Fruit fly (Drosophila melanogaster): ENCODE data around the gene CG44475.
A peak's percentile ranks its signal among the peaks of the same experiment; 100 is the strongest.

Gene CG44475

dm6 chr2L:15908496-15909276 is 25.7 kb upstream of the CG44475 start:
- TF ChIP-seq dpn (GFP tag; optimal IDR thresholded peaks at IDR 0.05), result peak in 1 of 2 experiments; percentile 29
- TF ChIP-seq Abd-B (GFP tag; optimal IDR thresholded peaks at IDR 0.05), result peak; percentile 12
- TF ChIP-seq Sry-β (GFP tag; optimal IDR thresholded peaks at IDR 0.05), result peak; percentile 35
- peak; percentile 86 for TF ChIP-seq aop (GFP tag; IDR thresholded peaks at IDR 0.05)
- peak; percentile 25; the same call in 1 of the 2 replicates for TF ChIP-seq CG32532 (GFP tag; IDR thresholded peaks at IDR 0.05)
- no peak for TF ChIP-seq CG11696 (GFP tag; IDR thresholded peaks at IDR 0.05)
- TF ChIP-seq ci (GFP tag; IDR thresholded peaks at IDR 0.05), result peak; percentile 75
- peak; percentile 70 for TF ChIP-seq CG7556 (GFP tag; optimal IDR thresholded peaks at IDR 0.05)
- TF ChIP-seq CG13894 (tag; optimal IDR thresholded peaks at IDR 0.05), result peak; percentile 87
- TF ChIP-seq Scr (GFP tag; IDR thresholded peaks at IDR 0.05; ENCODE audit: partially characterized antibody), result 0 out of 2 replicates have a peak, but pooled peaks have one; percentile 13
- TF ChIP-seq ewg (GFP tag; optimal IDR thresholded peaks at IDR 0.05), result peak; percentile 7
- peak; percentile 5 for TF ChIP-seq nerfin-1 (tag; optimal IDR thresholded peaks at IDR 0.05)
- peak; percentile 24; the same call in 1 of the 2 replicates for TF ChIP-seq sens-2 (GFP tag; IDR thresholded peaks at IDR 0.05)
- peak; percentile 73 for TF ChIP-seq CG10979 (tag; optimal IDR thresholded peaks at IDR 0.05)
- no peak for TF ChIP-seq Atf6 (GFP tag; IDR thresholded peaks at IDR 0.05)
- TF ChIP-seq CG7745 (tag; optimal IDR thresholded peaks at IDR 0.05), result no peak
- TF ChIP-seq nau (GFP tag; optimal IDR thresholded peaks at IDR 0.05), result peak; percentile 8
- TF ChIP-seq Taf1 (GFP tag; IDR thresholded peaks at IDR 0.05), result no peak
- TF ChIP-seq Nf-YB (GFP tag; optimal IDR thresholded peaks at IDR 0.05), result peak; percentile 4
- peak in 1 of 2 experiments; percentile 93 for TF ChIP-seq Pdp1 (GFP tag; optimal IDR thresholded peaks at IDR 0.05)
- TF ChIP-seq ttk (GFP tag; IDR thresholded peaks at IDR 0.05), result peak; percentile 30; the same call in 1 of the 2 replicates
- no peak for TF ChIP-seq CG1024 (GFP tag; IDR thresholded peaks at IDR 0.05)
- TF ChIP-seq MESR4 (GFP tag; optimal IDR thresholded peaks at IDR 0.05), result no peak
- peak; percentile 75 for TF ChIP-seq phol (tag; optimal IDR thresholded peaks at IDR 0.05)
- no peak for TF ChIP-seq CG4820 (GFP tag; optimal IDR thresholded peaks at IDR 0.05)
- peak; percentile 4 for TF ChIP-seq CG4328 (GFP tag; optimal IDR thresholded peaks at IDR 0.05)
- TF ChIP-seq CG8765 (GFP tag; IDR thresholded peaks at IDR 0.05), result no peak
- peak; percentile 9 for TF ChIP-seq BtbVII (GFP tag; optimal IDR thresholded peaks at IDR 0.05)
- TF ChIP-seq CG18619 (GFP tag; optimal IDR thresholded peaks at IDR 0.05), result peak; percentile 48
- peak; percentile 78 for TF ChIP-seq CG7839 (tag; optimal IDR thresholded peaks at IDR 0.05)
- TF ChIP-seq mirr (GFP tag; optimal IDR thresholded peaks at IDR 0.05), result peak; percentile 82
- peak; percentile 88 for TF ChIP-seq CG34376 (GFP tag; optimal IDR thresholded peaks at IDR 0.05)
- TF ChIP-seq CG17912 (GFP tag; optimal IDR thresholded peaks at IDR 0.05), result peak; percentile 19
- no peak for TF ChIP-seq CG17612 (GFP tag; IDR thresholded peaks at IDR 0.05)
- TF ChIP-seq slbo (GFP tag; IDR thresholded peaks at IDR 0.05), result peak; percentile 50
- no peak for TF ChIP-seq CG1792 (GFP tag; optimal IDR thresholded peaks at IDR 0.05)
- no peak for TF ChIP-seq YL-1 (GFP tag; optimal IDR thresholded peaks at IDR 0.05)
- TF ChIP-seq oc (tag; optimal IDR thresholded peaks at IDR 0.05), result peak; percentile 22
- TF ChIP-seq CG10321 (GFP tag; IDR thresholded peaks at IDR 0.05), result peak; percentile 95
- peak; percentile 85; the same call in 2 of the 3 replicates for TF ChIP-seq CG2199 (GFP tag; IDR thresholded peaks at IDR 0.05)
- TF ChIP-seq dm (GFP tag; optimal IDR thresholded peaks at IDR 0.05), result peak; percentile 12
- peak; percentile 10 for TF ChIP-seq bcd (GFP tag; optimal IDR thresholded peaks at IDR 0.05)
- peak; percentile 73 for TF ChIP-seq cwo (GFP tag; optimal IDR thresholded peaks at IDR 0.05)
- TF ChIP-seq CG12659 (GFP tag; optimal IDR thresholded peaks at IDR 0.05), result peak; percentile 44
- TF ChIP-seq Lim3 (GFP tag; IDR thresholded peaks at IDR 0.05), result no peak
- peak; percentile 56 for TF ChIP-seq CG6813 (GFP tag; optimal IDR thresholded peaks at IDR 0.05)
- no peak for TF ChIP-seq cad (GFP tag; optimal IDR thresholded peaks at IDR 0.05)
- TF ChIP-seq CG9727 (GFP tag; optimal IDR thresholded peaks at IDR 0.05), result peak; percentile 31

Measured in whole organism, embryonic.